Worm (Caenorhabditis elegans) whole organism, L3 larva: ENCODE data around the gene T28H10.2.
A peak's percentile ranks its signal among the peaks of the same experiment; 100 is the strongest.

Source experiments
- R02D3.7 ChIP-seq: fragments of 150-350 bp; optimal IDR thresholded peaks from 2 replicates; lab custom pipeline; 2014; ENCODE audit warnings: missing biosample characterization, missing genetic modification characterization
- ZK546.5 ChIP-seq: sonication (generic microtip); optimal IDR thresholded peaks from 2 replicates; lab custom pipeline; 2017; ENCODE audit warnings: missing biosample characterization, missing genetic modification characterization
- ama-1 ChIP-seq: fragments of 150-350 bp; optimal IDR thresholded peaks from 2 replicates; lab custom pipeline; 2018
- ceh-16 ChIP-seq: sonication (generic microtip); optimal IDR thresholded peaks from 2 replicates; lab custom pipeline; 2017; ENCODE audit warnings: missing biosample characterization, missing genetic modification characterization
- ceh-28 ChIP-seq: fragments of 150-350 bp; optimal IDR thresholded peaks from 2 replicates; lab custom pipeline; 2014; ENCODE audit warnings: missing biosample characterization, missing genetic modification reagents, missing genetic modification characterization
- ceh-82 ChIP-seq: fragments of 150-350 bp; optimal IDR thresholded peaks from 2 replicates; lab custom pipeline; 2014; ENCODE audit warnings: missing biosample characterization, missing genetic modification characterization
- daf-12 ChIP-seq: fragments of 150-350 bp; optimal IDR thresholded peaks from 2 replicates; lab custom pipeline; 2014; ENCODE audit warnings: missing biosample characterization, missing genetic modification reagents, missing genetic modification characterization
- egl-27 ChIP-seq: sonication (generic microtip); optimal IDR thresholded peaks from 4 replicates; lab custom pipeline; 2017; ENCODE audit warnings: missing biosample characterization, missing genetic modification reagents, missing genetic modification characterization
- egl-5 ChIP-seq: fragments of 150-350 bp; optimal IDR thresholded peaks from 2 replicates; lab custom pipeline; 2017; ENCODE audit warnings: missing biosample characterization, missing genetic modification reagents, missing genetic modification characterization, inconsistent platforms
- elt-1 ChIP-seq: fragments of 150-350 bp; optimal IDR thresholded peaks from 2 replicates; lab custom pipeline; 2014; ENCODE audit warnings: missing biosample characterization, missing genetic modification characterization
- elt-2 ChIP-seq: sonication (generic microtip); optimal IDR thresholded peaks from 2 replicates; lab custom pipeline; 2016; ENCODE audit warnings: missing genetic modification reagents, mild to moderate bottlenecking, missing genetic modification characterization, missing compliant biosample characterization
- elt-3 ChIP-seq, 3 experiments: fragments of 150-350 bp in 1 of 3; sonication (generic microtip) in 2 of 3; optimal IDR thresholded peaks; 2 replicates in 2 of 3; 4 replicates in 1 of 3; lab custom pipeline; 2014 to 2017; ENCODE audit warnings: missing biosample characterization in 3 of 3, missing genetic modification characterization in 3 of 3
- eor-1 ChIP-seq, 2 experiments: fragments of 150-350 bp; optimal IDR thresholded peaks; 2 replicates each; lab custom pipeline; 2014 to 2018; ENCODE audit warnings: missing biosample characterization in 2 of 2, missing genetic modification characterization in 2 of 2
- fkh-10 ChIP-seq: sonication (generic microtip); optimal IDR thresholded peaks from 2 replicates; lab custom pipeline; 2017; ENCODE audit warnings: missing biosample characterization, missing genetic modification reagents, missing genetic modification characterization
- fkh-2 ChIP-seq: fragments of 150-350 bp; optimal IDR thresholded peaks from 2 replicates; lab custom pipeline; 2014; ENCODE audit warnings: missing biosample characterization, missing genetic modification reagents, missing genetic modification characterization
- hmg-11 ChIP-seq: sonication (generic microtip); optimal IDR thresholded peaks from 2 replicates; lab custom pipeline; 2016; ENCODE audit warnings: missing genetic modification characterization, missing compliant biosample characterization
- jun-1 ChIP-seq: fragments of 150-350 bp; optimal IDR thresholded peaks from 2 replicates; lab custom pipeline; 2014; ENCODE audit warnings: missing biosample characterization, missing genetic modification reagents, missing genetic modification characterization
- lin-15B ChIP-seq: fragments of 150-350 bp; optimal IDR thresholded peaks from 2 replicates; lab custom pipeline; 2014; ENCODE audit warnings: missing biosample characterization, missing genetic modification characterization
- lin-39 ChIP-seq: fragments of 150-350 bp; optimal IDR thresholded peaks from 2 replicates; lab custom pipeline; 2018; ENCODE audit warnings: missing biosample characterization, missing genetic modification reagents, missing genetic modification characterization
- lsy-12 ChIP-seq: sonication (generic microtip); optimal IDR thresholded peaks from 2 replicates; lab custom pipeline; 2016; ENCODE audit warnings: mild to moderate bottlenecking, missing genetic modification characterization, missing compliant biosample characterization
- mdl-1 ChIP-seq: fragments of 150-350 bp; optimal IDR thresholded peaks from 2 replicates; lab custom pipeline; 2014; ENCODE audit warnings: missing biosample characterization, missing genetic modification characterization
- mml-1 ChIP-seq: fragments of 150-350 bp; sonication (generic microtip); optimal IDR thresholded peaks from 3 replicates; lab custom pipeline; 2014; ENCODE audit warnings: missing biosample characterization, missing genetic modification characterization
- nhr-11 ChIP-seq: fragments of 150-350 bp; optimal IDR thresholded peaks from 2 replicates; lab custom pipeline; 2014; ENCODE audit warnings: missing biosample characterization, missing genetic modification characterization
- nhr-23 ChIP-seq: fragments of 150-350 bp; optimal IDR thresholded peaks from 2 replicates; lab custom pipeline; 2014; ENCODE audit warnings: missing biosample characterization, missing genetic modification reagents, missing genetic modification characterization
- nhr-237 ChIP-seq: fragments of 150-350 bp; optimal IDR thresholded peaks from 2 replicates; lab custom pipeline; 2014; ENCODE audit warnings: missing biosample characterization, missing genetic modification characterization
- nhr-28 ChIP-seq: fragments of 150-350 bp; optimal IDR thresholded peaks from 2 replicates; lab custom pipeline; 2014; ENCODE audit warnings: missing biosample characterization, missing genetic modification characterization
- nhr-43 ChIP-seq: sonication (generic microtip); optimal IDR thresholded peaks from 2 replicates; lab custom pipeline; 2016; ENCODE audit warnings: mild to moderate bottlenecking, missing genetic modification characterization, missing compliant biosample characterization; ENCODE audit not compliant: poor library complexity, severe bottlenecking
- nhr-67 ChIP-seq: fragments of 150-350 bp; optimal IDR thresholded peaks from 2 replicates; lab custom pipeline; 2014; ENCODE audit warnings: missing biosample characterization, missing genetic modification characterization
- nhr-76 ChIP-seq: fragments of 150-350 bp; sonication (generic microtip); optimal IDR thresholded peaks from 5 replicates; lab custom pipeline; 2014; ENCODE audit warnings: missing biosample characterization, missing genetic modification characterization
- nhr-77 ChIP-seq: fragments of 150-350 bp; optimal IDR thresholded peaks from 2 replicates; lab custom pipeline; 2014; ENCODE audit warnings: missing biosample characterization, missing genetic modification characterization
- pha-4 ChIP-seq: fragments of 150-350 bp; optimal IDR thresholded peaks from 2 replicates; lab custom pipeline; 2014; ENCODE audit warnings: missing biosample characterization, missing genetic modification reagents, missing genetic modification characterization
- pqm-1 ChIP-seq: fragments of 150-350 bp; optimal IDR thresholded peaks from 2 replicates; lab custom pipeline; 2017; ENCODE audit warnings: missing biosample characterization, missing genetic modification characterization, inconsistent platforms
- sea-2 ChIP-seq: fragments of 150-350 bp; sonication (generic microtip); optimal IDR thresholded peaks from 4 replicates; lab custom pipeline; 2014; ENCODE audit warnings: missing biosample characterization, missing genetic modification reagents, missing genetic modification characterization
- skn-1 ChIP-seq: fragments of 150-350 bp; optimal IDR thresholded peaks from 2 replicates; lab custom pipeline; 2014; ENCODE audit warnings: missing biosample characterization, missing genetic modification characterization
- snpc-4 ChIP-seq: fragments of 150-350 bp; optimal IDR thresholded peaks from 2 replicates; lab custom pipeline; 2014; ENCODE audit warnings: missing biosample characterization, missing genetic modification characterization
- tbx-2 ChIP-seq: sonication (generic microtip); optimal IDR thresholded peaks from 2 replicates; lab custom pipeline; 2016; ENCODE audit warnings: mild to moderate bottlenecking, missing genetic modification characterization, missing compliant biosample characterization
- unc-62 ChIP-seq: fragments of 150-350 bp; sonication (generic microtip); optimal IDR thresholded peaks from 4 replicates; lab custom pipeline; 2014; ENCODE audit warnings: missing biosample characterization, missing genetic modification reagents, missing genetic modification characterization
- zag-1 ChIP-seq: fragments of 150-350 bp; optimal IDR thresholded peaks from 2 replicates; lab custom pipeline; 2014; ENCODE audit warnings: missing biosample characterization, missing genetic modification characterization
- ztf-11 ChIP-seq: fragments of 150-350 bp; optimal IDR thresholded peaks from 2 replicates; lab custom pipeline; 2014; ENCODE audit warnings: missing biosample characterization, missing genetic modification characterization

Gene T28H10.2

DNA sequence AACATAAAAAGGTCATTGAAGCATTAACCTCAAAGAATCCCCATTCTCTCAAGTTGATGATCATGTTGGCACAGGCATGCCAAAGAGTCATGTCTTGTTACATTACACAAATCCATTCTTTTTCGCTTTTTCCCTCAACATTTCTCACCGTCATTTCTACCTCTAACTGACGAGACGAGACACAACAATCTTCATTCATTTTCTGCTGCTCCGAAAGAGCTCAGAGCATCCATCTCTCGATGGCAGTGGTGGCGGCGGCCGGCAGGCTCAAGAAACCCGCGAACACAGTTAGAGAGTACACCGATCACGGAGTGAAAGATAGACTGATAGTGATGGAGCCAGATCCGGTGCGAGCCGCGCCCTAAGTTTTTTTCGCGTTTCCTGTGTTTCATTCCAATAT, 35.6 kb downstream of the T28H10.2 start:
- TF ChIP-seq jun-1 (tag; lab: Kevin White, UChicago) (no peak), nhr-237 (tag; lab: Kevin White, UChicago) (no peak), eor-1 (tag; optimal IDR thresholded peaks at IDR 0.05; lab: Kevin White, UChicago) (no peak), lin-39 (tag; lab: Kevin White, UChicago) (peak; percentile 6)

DNA sequence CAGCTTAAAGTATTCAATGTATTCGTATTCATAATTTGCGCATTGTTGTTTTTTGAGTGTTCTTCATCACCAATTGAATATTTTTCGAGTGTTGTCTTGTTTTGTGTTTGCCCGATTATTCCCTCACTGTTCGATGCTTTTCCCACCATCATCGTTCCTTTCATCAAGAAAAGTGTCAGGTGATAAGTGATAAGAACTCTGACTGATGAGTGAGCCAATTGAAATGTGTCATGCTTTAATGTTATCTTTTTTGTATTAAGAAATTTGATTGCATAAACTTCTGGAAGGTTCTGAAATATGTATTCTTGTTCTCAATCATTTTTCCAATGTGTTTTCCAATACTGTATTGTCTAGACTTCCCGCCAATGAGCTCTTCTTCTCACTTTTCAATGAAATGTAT, 37.4 kb downstream of the T28H10.2 start:
- no peak for TF ChIP-seq lin-39 (tag; lab: Kevin White, UChicago)
- peak; percentile 69 for TF ChIP-seq pha-4
- TF ChIP-seq jun-1 (tag; lab: Kevin White, UChicago) = peak; percentile 59
- TF ChIP-seq pqm-1 = peak; percentile 59
- TF ChIP-seq elt-2 (tag; lab: Kevin White, UChicago) = peak; percentile 91

DNA sequence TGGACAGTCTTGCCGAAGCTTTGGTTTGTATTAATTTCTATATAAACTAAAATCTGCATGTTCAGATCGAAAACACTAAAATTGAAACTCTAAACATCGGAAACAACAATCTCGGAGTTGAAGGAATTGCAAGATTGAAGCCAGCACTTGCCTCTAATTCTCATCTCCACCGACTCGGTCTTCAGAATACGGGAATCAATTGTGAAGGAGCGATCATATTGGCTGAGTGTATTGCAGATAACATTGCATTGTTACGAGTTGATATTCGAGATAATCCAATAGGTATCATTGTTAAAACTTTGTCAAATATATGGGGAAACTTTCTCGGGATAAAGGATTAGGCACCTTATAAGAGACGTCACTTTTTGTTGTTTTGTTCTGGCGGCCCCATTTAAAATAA, 42.4 kb downstream of the T28H10.2 start:
- TF ChIP-seq ceh-16 (tag; lab: Kevin White, UChicago) (no peak), jun-1 (tag; lab: Kevin White, UChicago) (no peak), elt-2 (tag; lab: Kevin White, UChicago) (no peak), nhr-11 (tag; lab: Kevin White, UChicago) (no peak), nhr-28 (tag; lab: Kevin White, UChicago) (no peak), elt-1 (no peak), egl-27 (tag; lab: Kevin White, UChicago) (no peak)

DNA sequence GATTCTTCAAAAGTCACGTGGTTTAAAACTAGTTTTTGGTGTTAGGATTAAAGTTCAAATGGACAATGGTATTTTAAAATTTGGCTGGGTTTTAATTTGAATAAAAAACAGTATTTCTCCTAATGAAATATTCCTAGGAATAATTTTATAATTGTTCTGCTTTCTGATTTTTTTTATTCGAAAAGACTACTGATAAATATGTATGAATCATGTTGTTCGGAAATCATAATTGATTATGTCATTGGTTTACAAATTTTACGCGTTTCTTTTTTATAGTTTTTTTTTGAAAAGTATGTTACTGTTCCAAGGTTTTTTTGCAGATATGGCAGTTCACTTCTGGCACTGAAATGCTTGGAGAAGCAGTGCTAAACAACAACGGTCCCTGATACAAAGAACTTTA, 44.4 kb downstream of the T28H10.2 start, which contains the start of gene F28C1.3:
F28C1.3 (plus strand) TSS at position 301 of the 400 bp plus-strand sequence.
- TF ChIP-seq ztf-11 (no peak), nhr-28 (tag; lab: Kevin White, UChicago) (no peak), hmg-11 (tag; lab: Kevin White, UChicago) (no peak), mml-1 (tag; lab: Kevin White, UChicago) (no peak), zag-1 (no peak), mdl-1 (tag; lab: Kevin White, UChicago) (no peak), tbx-2 (no peak), egl-5 (tag; lab: Kevin White, UChicago) (no peak), pqm-1 (no peak)

DNA sequence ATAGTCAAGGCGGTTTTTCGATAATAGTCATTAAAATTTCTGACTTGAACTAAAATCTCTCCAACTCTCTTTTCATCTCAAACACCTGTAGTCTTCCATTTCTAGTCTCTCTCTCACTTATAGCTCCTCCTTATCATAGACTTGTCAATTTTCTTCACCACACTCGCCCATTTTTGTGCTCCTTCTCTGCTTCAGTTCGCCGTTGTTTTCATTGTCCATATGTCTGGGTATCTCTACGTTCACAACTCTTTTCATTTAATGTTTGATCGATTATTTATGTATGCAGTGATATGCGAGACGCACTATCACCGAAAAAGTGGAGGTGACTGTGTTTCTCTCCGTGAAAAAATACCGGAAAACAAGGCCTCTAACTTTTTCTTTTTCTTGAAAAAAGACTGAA, 45.0 kb downstream of the T28H10.2 start:
- TF ChIP-seq elt-2 (tag; lab: Kevin White, UChicago) (peak; percentile 93), pha-4 (peak; percentile 17), mml-1 (tag; lab: Kevin White, UChicago) (no peak), tbx-2 (no peak), ceh-82 (tag; lab: Kevin White, UChicago) (no peak), lsy-12 (tag; lab: Kevin White, UChicago) (no peak), pqm-1 (peak; percentile 68)

DNA sequence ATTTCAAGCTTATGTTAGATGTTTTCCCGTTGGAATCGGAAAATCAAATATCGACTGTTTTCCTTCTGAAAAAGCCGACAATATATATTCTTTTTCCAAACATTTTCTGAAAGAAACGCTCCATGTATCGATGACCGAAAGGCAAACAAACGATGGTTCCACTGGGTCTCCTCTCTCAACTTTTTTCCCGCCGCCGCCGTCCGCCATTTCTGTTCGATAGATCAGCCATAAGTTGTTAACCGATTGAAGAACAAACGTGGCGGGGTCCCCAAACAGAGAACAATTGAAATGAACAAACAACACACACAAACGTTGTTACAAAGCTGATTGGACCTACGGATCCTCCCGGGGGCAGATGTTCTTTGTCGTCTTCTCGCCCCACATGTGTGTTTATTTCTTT, 46.1 kb downstream of the T28H10.2 start:
- TF ChIP-seq pha-4 (peak; percentile 82), skn-1 (no peak)

DNA sequence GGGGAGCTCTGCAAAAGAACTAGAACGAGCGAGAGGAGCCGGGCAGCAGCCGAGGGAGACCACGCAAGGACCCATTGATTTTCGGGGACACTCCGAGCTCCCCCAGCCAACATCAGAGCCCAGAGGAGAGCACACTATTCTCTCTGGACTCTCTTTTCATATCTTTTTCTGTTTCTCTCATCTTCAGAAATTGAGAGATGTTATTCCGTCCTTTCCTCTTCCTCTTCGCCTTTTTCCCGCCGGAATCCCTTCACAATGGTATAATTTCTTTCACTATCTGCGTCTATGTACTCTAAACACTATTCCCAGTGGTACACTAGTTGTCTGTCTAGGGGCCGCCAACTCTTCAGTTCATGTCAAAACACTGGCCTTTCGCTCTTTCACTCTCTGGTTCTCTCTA, 47.4 kb downstream of the T28H10.2 start:
- TF ChIP-seq eor-1 (tag; optimal IDR thresholded peaks at IDR 0.05; lab: Kevin White, UChicago) = no peak
- peak; percentile 95 for TF ChIP-seq hmg-11 (tag; lab: Kevin White, UChicago)
- peak; percentile 75 for TF ChIP-seq snpc-4
- peak; percentile 83 for TF ChIP-seq egl-5 (tag; lab: Kevin White, UChicago)
- no peak for TF ChIP-seq nhr-67 (tag; lab: Kevin White, UChicago)
- TF ChIP-seq nhr-76 (tag; lab: Kevin White, UChicago) = no peak
- no peak for TF ChIP-seq unc-62
- TF ChIP-seq elt-3 (tag; optimal IDR thresholded peaks at IDR 0.05; lab: Kevin White, UChicago) = no peak
- peak; percentile 82 for TF ChIP-seq nhr-23
- TF ChIP-seq nhr-77 (tag; lab: Kevin White, UChicago) = no peak
- no peak for TF ChIP-seq fkh-2 (tag; lab: Kevin White, UChicago)
- peak; percentile 24 for TF ChIP-seq R02D3.7 (tag; lab: Kevin White, UChicago)
- peak; percentile 61 for TF ChIP-seq lin-15B
- no peak for TF ChIP-seq mdl-1 (tag; lab: Kevin White, UChicago)
- no peak for TF ChIP-seq sea-2
- no peak for TF ChIP-seq mml-1 (tag; lab: Kevin White, UChicago)
- TF ChIP-seq pha-4 = peak; percentile 57
- TF ChIP-seq nhr-237 (tag; lab: Kevin White, UChicago) = no peak
- peak; percentile 49 for TF ChIP-seq nhr-43 (tag; lab: Kevin White, UChicago)
- peak; percentile 72 for TF ChIP-seq ceh-28 (tag; lab: Kevin White, UChicago)
- TF ChIP-seq pqm-1 = no peak
- no peak for TF ChIP-seq ZK546.5 (tag; lab: Kevin White, UChicago)
- peak; percentile 58 for TF ChIP-seq ceh-82 (tag; lab: Kevin White, UChicago)
- TF ChIP-seq zag-1 = peak; percentile 41
- TF ChIP-seq nhr-28 (tag; lab: Kevin White, UChicago) = no peak
- peak; percentile 32 for TF ChIP-seq ama-1 (lab: Kevin White, UChicago)
- peak; percentile 94 for TF ChIP-seq fkh-10 (GFP tag; lab: Kevin White, UChicago)
- no peak for TF ChIP-seq skn-1
- TF ChIP-seq daf-12 (tag; lab: Kevin White, UChicago) = no peak
- TF ChIP-seq tbx-2 = peak; percentile 81
- no peak for TF ChIP-seq ztf-11
